Fruit fly (Drosophila melanogaster) whole organism, embryonic: Measurements from ENCODE around the gene CG43136.
A peak's percentile ranks its signal among the peaks of the same experiment; 100 is the strongest.

Experiments used
- Aef1 ChIP-seq: fragments of 200-800 bp; sonication (Bioruptor generic); IDR thresholded peaks from 3 replicates; pipeline ENCODE4 v1.3.6; 2022; ENCODE audit warnings: missing biosample characterization, missing genetic modification characterization
- Bdp1 ChIP-seq: fragments of 200-800 bp; sonication (Bioruptor generic); optimal IDR thresholded peaks from 3 replicates; lab custom pipeline; 2016; ENCODE audit warnings: missing biosample characterization, missing genetic modification characterization
- CG12071 ChIP-seq: fragments of 200-800 bp; sonication (Bioruptor generic); optimal IDR thresholded peaks from 3 replicates; lab custom pipeline; 2018; ENCODE audit warnings: missing biosample characterization, mild to moderate bottlenecking, missing genetic modification characterization
- CG12104 ChIP-seq: fragments of 200-800 bp; sonication (Bioruptor generic); optimal IDR thresholded peaks from 3 replicates; lab custom pipeline; 2016; ENCODE audit warnings: missing biosample characterization, missing genetic modification characterization
- CG13123 ChIP-seq: fragments of 200-800 bp; sonication (Bioruptor generic); optimal IDR thresholded peaks from 2 replicates; lab custom pipeline; 2016; ENCODE audit warnings: missing biosample characterization, missing genetic modification characterization
- CG14965 ChIP-seq: fragments of 200-800 bp; sonication (Bioruptor generic); optimal IDR thresholded peaks from 2 replicates; lab custom pipeline; 2016; ENCODE audit warnings: missing biosample characterization, missing genetic modification characterization, borderline replicate concordance
- CG1602 ChIP-seq: fragments of 200-800 bp; sonication (Bioruptor generic); optimal IDR thresholded peaks from 3 replicates; lab custom pipeline; 2016; ENCODE audit warnings: missing biosample characterization, missing genetic modification characterization
- CG17612 ChIP-seq: fragments of 200-800 bp; sonication (Bioruptor generic); IDR thresholded peaks from 2 replicates; pipeline ENCODE4 v1.3.6; 2022; ENCODE audit warnings: missing biosample characterization, missing genetic modification characterization
- CG17912 ChIP-seq: fragments of 200-800 bp; sonication (Bioruptor generic); optimal IDR thresholded peaks from 2 replicates; lab custom pipeline; 2018; ENCODE audit warnings: missing biosample characterization, mild to moderate bottlenecking, missing genetic modification characterization
- CG2120 ChIP-seq: fragments of 200-800 bp; sonication (Bioruptor generic); optimal IDR thresholded peaks from 3 replicates; lab custom pipeline; 2016; ENCODE audit warnings: missing biosample characterization, missing genetic modification characterization
- CG2678 ChIP-seq: fragments of 200-800 bp; sonication (Bioruptor generic); optimal IDR thresholded peaks from 3 replicates; lab custom pipeline; 2019; ENCODE audit warnings: missing biosample characterization, mild to moderate bottlenecking, missing genetic modification characterization, moderate library complexity
- CG3163 ChIP-seq: fragments of 200-800 bp; sonication (Bioruptor generic); optimal IDR thresholded peaks from 3 replicates; lab custom pipeline; 2016; ENCODE audit warnings: missing biosample characterization, missing genetic modification characterization
- CG34224 ChIP-seq: fragments of 200-800 bp; sonication (Bioruptor generic); IDR thresholded peaks from 3 replicates; pipeline ENCODE4 v1.3.6; 2022; ENCODE audit warnings: missing biosample characterization, missing genetic modification characterization; ENCODE audit not compliant: partially characterized antibody
- CG4282 ChIP-seq: fragments of 200-800 bp; sonication (Bioruptor generic); optimal IDR thresholded peaks from 2 replicates; lab custom pipeline; 2016; ENCODE audit warnings: missing biosample characterization, missing genetic modification characterization
- CG4820 ChIP-seq: fragments of 200-800 bp; sonication (Bioruptor generic); optimal IDR thresholded peaks from 3 replicates; lab custom pipeline; 2016; ENCODE audit warnings: missing biosample characterization, missing genetic modification characterization
- CG5180 ChIP-seq: fragments of 200-800 bp; sonication (Bioruptor generic); optimal IDR thresholded peaks from 3 replicates; lab custom pipeline; 2017; ENCODE audit warnings: missing biosample characterization, missing genetic modification characterization, mild to moderate bottlenecking, moderate library complexity, missing genetic modification reagents
- CG6175 ChIP-seq: fragments of 200-800 bp; sonication (Bioruptor generic); IDR thresholded peaks from 3 replicates; pipeline ENCODE4 v1.3.6; 2022; ENCODE audit warnings: missing biosample characterization, missing genetic modification characterization
- CG6683 ChIP-seq: fragments of 200-800 bp; sonication (Bioruptor generic); optimal IDR thresholded peaks from 2 replicates; lab custom pipeline; 2017; ENCODE audit warnings: missing biosample characterization, mild to moderate bottlenecking, missing genetic modification characterization, missing genetic modification reagents
- CG6765 ChIP-seq: fragments of 200-800 bp; sonication (Bioruptor generic); optimal IDR thresholded peaks from 3 replicates; lab custom pipeline; 2017; ENCODE audit warnings: missing biosample characterization, mild to moderate bottlenecking, missing genetic modification characterization
- CG6791 ChIP-seq: fragments of 200-800 bp; sonication (Bioruptor generic); IDR thresholded peaks from 3 replicates; pipeline ENCODE4 v1.3.6; 2022; ENCODE audit warnings: missing biosample characterization, missing genetic modification characterization; ENCODE audit not compliant: partially characterized antibody
- CG7963 ChIP-seq: fragments of 200-800 bp; sonication (Bioruptor generic); IDR thresholded peaks from 3 replicates; pipeline ENCODE4 v1.3.6; 2022; ENCODE audit warnings: missing biosample characterization, missing genetic modification characterization; ENCODE audit not compliant: partially characterized antibody
- CG9876 ChIP-seq: fragments of 200-800 bp; sonication (Bioruptor generic); optimal IDR thresholded peaks from 2 replicates; lab custom pipeline; 2016; ENCODE audit warnings: missing biosample characterization, missing genetic modification characterization
- CG9932 ChIP-seq: fragments of 200-800 bp; sonication (Bioruptor generic); IDR thresholded peaks from 2 replicates; pipeline ENCODE4 v1.3.6; 2022; ENCODE audit warnings: missing biosample characterization, missing genetic modification characterization
- D19B ChIP-seq: fragments of 200-800 bp; sonication (Bioruptor generic); optimal IDR thresholded peaks from 2 replicates; lab custom pipeline; 2017; ENCODE audit warnings: missing biosample characterization, mild to moderate bottlenecking, missing genetic modification characterization
- HHEX ChIP-seq: fragments of 200-800 bp; sonication (Bioruptor generic); optimal IDR thresholded peaks from 3 replicates; lab custom pipeline; 2017; ENCODE audit warnings: missing biosample characterization, mild to moderate bottlenecking, missing genetic modification characterization, missing genetic modification reagents
- HmgD ChIP-seq: fragments of 200-800 bp; sonication (Bioruptor generic); optimal IDR thresholded peaks from 3 replicates; lab custom pipeline; 2016; ENCODE audit warnings: missing biosample characterization, missing genetic modification characterization
- Hr3 ChIP-seq: fragments of 200-800 bp; sonication (Bioruptor generic); optimal IDR thresholded peaks from 3 replicates; lab custom pipeline; 2016; ENCODE audit warnings: missing biosample characterization, missing genetic modification characterization
- Hr51 ChIP-seq, 2 experiments: fragments of 200-800 bp; sonication (Bioruptor generic); optimal IDR thresholded peaks; 2 replicates in 1 of 2; 3 replicates in 1 of 2; lab custom pipeline; 2016 to 2018; ENCODE audit warnings: missing biosample characterization in 2 of 2, missing genetic modification characterization in 2 of 2, mild to moderate bottlenecking in 1 of 2, moderate library complexity in 1 of 2
- Med ChIP-seq: fragments of 200-800 bp; sonication (Bioruptor generic); peaks from one replicate; lab custom pipeline; 2016; ENCODE audit warnings: missing biosample characterization, missing genetic modification characterization, mild to moderate bottlenecking, inconsistent platforms, moderate library complexity
- NC2α ChIP-seq: fragments of 200-800 bp; sonication (Bioruptor generic); optimal IDR thresholded peaks from 2 replicates; lab custom pipeline; 2016; ENCODE audit warnings: missing biosample characterization, missing genetic modification characterization
- Ptx1 ChIP-seq: fragments of 200-800 bp; sonication (Bioruptor generic); IDR thresholded peaks from 2 replicates; pipeline ENCODE4 v1.3.6; 2022; ENCODE audit warnings: missing biosample characterization, missing genetic modification characterization
- Tbp ChIP-seq: fragments of >200 bp; optimal IDR thresholded peaks from 2 replicates; lab custom pipeline; 2018; ENCODE audit warnings: missing biosample characterization, missing genetic modification characterization
- bowl ChIP-seq: fragments of 200-800 bp; sonication (Bioruptor generic); IDR thresholded peaks from 2 replicates; pipeline ENCODE4 v1.3.6; 2022; ENCODE audit warnings: missing biosample characterization, missing genetic modification characterization
- cas ChIP-seq: fragments of 200-800 bp; sonication (Bioruptor generic); IDR thresholded peaks from 2 replicates; pipeline ENCODE4 v1.3.6; 2022; ENCODE audit warnings: missing biosample characterization, missing genetic modification characterization
- cwo ChIP-seq: fragments of 200-800 bp; sonication (Bioruptor generic); optimal IDR thresholded peaks from 3 replicates; lab custom pipeline; 2017; ENCODE audit warnings: missing biosample characterization, missing genetic modification characterization, mild to moderate bottlenecking, moderate library complexity, missing genetic modification reagents
- dan ChIP-seq: fragments of 200-800 bp; sonication (Bioruptor generic); IDR thresholded peaks from 2 replicates; pipeline ENCODE4 v1.3.6; 2022; ENCODE audit warnings: missing biosample characterization, missing genetic modification characterization
- gce ChIP-seq: fragments of 200-800 bp; sonication (Bioruptor generic); IDR thresholded peaks from 3 replicates; pipeline ENCODE4 v1.3.6; 2022; ENCODE audit warnings: missing biosample characterization, missing genetic modification characterization
- gcm ChIP-seq: fragments of 200-800 bp; sonication (Bioruptor generic); optimal IDR thresholded peaks from 2 replicates; lab custom pipeline; 2019; ENCODE audit warnings: missing biosample characterization, mild to moderate bottlenecking, missing genetic modification characterization, moderate library complexity
- gro ChIP-seq: fragments of 200-800 bp; sonication (Bioruptor generic); optimal IDR thresholded peaks from 2 replicates; lab custom pipeline; 2016; ENCODE audit warnings: missing biosample characterization, missing genetic modification characterization
- klu ChIP-seq: fragments of 200-800 bp; sonication (Bioruptor generic); IDR thresholded peaks from 2 replicates; pipeline ENCODE4 v1.3.6; 2022; ENCODE audit warnings: missing biosample characterization, missing genetic modification characterization
- lilli ChIP-seq: fragments of 200-800 bp; sonication (Bioruptor generic); optimal IDR thresholded peaks from 3 replicates; lab custom pipeline; 2016; ENCODE audit warnings: missing biosample characterization, missing genetic modification characterization
- mld ChIP-seq: fragments of 200-800 bp; sonication (Bioruptor generic); IDR thresholded peaks from 3 replicates; pipeline ENCODE4 v1.3.6; 2022; ENCODE audit warnings: missing biosample characterization, missing genetic modification characterization; ENCODE audit not compliant: partially characterized antibody
- nom ChIP-seq: fragments of 200-800 bp; sonication (Bioruptor generic); optimal IDR thresholded peaks from 2 replicates; lab custom pipeline; 2017; ENCODE audit warnings: missing biosample characterization, missing genetic modification characterization, mild to moderate bottlenecking, moderate library complexity, missing genetic modification reagents
- odd ChIP-seq: fragments of 200-800 bp; sonication (Bioruptor generic); optimal IDR thresholded peaks from 2 replicates; lab custom pipeline; 2017; ENCODE audit warnings: missing biosample characterization, mild to moderate bottlenecking, missing genetic modification characterization
- otp ChIP-seq: fragments of 200-800 bp; sonication (Bioruptor generic); IDR thresholded peaks from 3 replicates; pipeline ENCODE4, ENCODE4 v1.3.6; 2022; ENCODE audit warnings: missing biosample characterization, missing genetic modification characterization
- sqz ChIP-seq: fragments of 200-800 bp; sonication (Bioruptor generic); optimal IDR thresholded peaks from 3 replicates; lab custom pipeline; 2018; ENCODE audit warnings: missing biosample characterization, mild to moderate bottlenecking, missing genetic modification characterization
- tgo ChIP-seq: fragments of 200-800 bp; sonication (Bioruptor generic); IDR thresholded peaks from 3 replicates; pipeline ENCODE4 v1.3.6; 2022; ENCODE audit warnings: missing biosample characterization, missing genetic modification characterization
- tup ChIP-seq: fragments of 200-800 bp; sonication (Bioruptor generic); optimal IDR thresholded peaks from 2 replicates; lab custom pipeline; 2016; ENCODE audit warnings: missing biosample characterization, mild to moderate bottlenecking, missing genetic modification characterization, moderate library complexity

CG43136 gene

DNA sequence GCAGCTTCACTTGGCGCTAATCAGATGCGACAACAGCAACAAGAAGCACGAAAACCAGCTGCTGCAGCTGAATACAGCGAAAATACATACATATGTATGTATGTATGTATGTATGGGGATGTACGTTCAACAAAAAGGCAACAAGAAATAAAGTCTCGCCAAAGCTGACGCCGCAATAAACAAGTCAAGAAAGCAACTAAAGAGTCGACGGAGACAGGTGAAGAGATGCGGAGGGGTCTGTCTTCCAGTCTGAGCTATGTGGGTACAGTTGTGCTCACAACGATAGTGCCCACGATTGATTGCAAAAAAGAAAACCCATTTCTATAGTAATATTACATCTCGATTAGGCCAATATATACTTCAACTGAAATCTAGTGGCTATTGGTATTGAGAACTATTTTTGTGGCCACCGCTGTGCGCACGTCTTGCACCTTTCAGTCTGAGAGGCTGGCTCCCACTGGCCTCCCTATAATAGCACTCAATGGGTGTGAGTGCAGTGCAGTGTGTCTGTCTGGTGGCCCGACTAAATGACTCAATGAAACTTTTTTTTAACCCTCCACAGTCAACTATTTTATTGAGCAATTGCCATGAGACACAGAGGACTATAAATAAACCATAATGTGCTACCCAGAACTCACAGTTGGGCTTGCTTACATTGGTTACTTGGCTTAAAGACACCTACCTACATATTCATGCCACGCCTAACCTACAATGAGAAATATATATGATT lies 42.4 kb downstream of the CG43136 start (continued):
- peak; percentile 48 for TF ChIP-seq D19B (GFP tag; lab: Kevin White, UChicago)
- peak; percentile 83 for TF ChIP-seq CG13123 (GFP tag; lab: Kevin White, UChicago)
- TF ChIP-seq CG5180 (GFP tag; lab: Kevin White, UChicago) = peak; percentile 80
- peak; percentile 69 for TF ChIP-seq dan
- TF ChIP-seq CG3163 (GFP tag; lab: Kevin White, UChicago) = peak; percentile 67
- TF ChIP-seq CG6791 (GFP tag; lab: Robert Waterston, UW) = no peak
- peak; percentile 87 for TF ChIP-seq sqz (GFP tag; lab: Kevin White, UChicago)
- TF ChIP-seq tup (GFP tag; lab: Kevin White, UChicago) = peak; percentile 88
- peak; percentile 92 for TF ChIP-seq Ptx1 (GFP tag; lab: Robert Waterston, UW)
- TF ChIP-seq Aef1 (GFP tag; lab: Robert Waterston, UW) = peak; percentile 86
- TF ChIP-seq CG17612 (GFP tag; lab: Robert Waterston, UW) = peak; percentile 81
- TF ChIP-seq nom (GFP tag; lab: Kevin White, UChicago) = peak; percentile 99
- peak; percentile 70 for TF ChIP-seq CG9876 (GFP tag; lab: Kevin White, UChicago)
- no peak for TF ChIP-seq CG7963 (GFP tag; lab: Robert Waterston, UW)
- TF ChIP-seq CG2678 (tag; lab: Kevin White, UChicago) = peak; percentile 88
- TF ChIP-seq gro (GFP tag; lab: Kevin White, UChicago) = peak; percentile 52
- TF ChIP-seq HHEX (GFP tag; lab: Kevin White, UChicago) = peak; percentile 81
- peak; percentile 71; the same call in 2 of the 3 replicates for TF ChIP-seq CG6175 (GFP tag; lab: Robert Waterston, UW)
- TF ChIP-seq mld (GFP tag; lab: Robert Waterston, UW) = no peak
- TF ChIP-seq CG6683 = peak; percentile 57
- TF ChIP-seq CG2120 (GFP tag; lab: Kevin White, UChicago) = peak; percentile 72
- TF ChIP-seq CG1602 = peak; percentile 83
- peak; percentile 78 for TF ChIP-seq NC2α
- TF ChIP-seq CG17912 (GFP tag; lab: Kevin White, UChicago) = no peak
- peak; percentile 93 for TF ChIP-seq gce (GFP tag; lab: Robert Waterston, UW)
- TF ChIP-seq Hr51 (GFP tag; optimal IDR thresholded peaks at IDR 0.05; lab: Kevin White, UChicago) = peak; percentile 67 to 88
- TF ChIP-seq CG14965 (GFP tag; lab: Kevin White, UChicago) = peak; percentile 75
- TF ChIP-seq CG34224 = no peak
- peak; percentile 93 for TF ChIP-seq CG4820
- TF ChIP-seq otp (GFP tag; lab: Robert Waterston, UW) = peak; percentile 96
- peak; percentile 74 for TF ChIP-seq klu
- peak; percentile 55 for TF ChIP-seq CG4282 (GFP tag; lab: Kevin White, UChicago)
- peak; percentile 83 for TF ChIP-seq odd (GFP tag; lab: Kevin White, UChicago)
- peak; percentile 77 for TF ChIP-seq HmgD
- peak; percentile 75 for TF ChIP-seq CG9932 (GFP tag; lab: Robert Waterston, UW)
- peak; percentile 90 for TF ChIP-seq CG12071 (GFP tag; lab: Kevin White, UChicago)
- TF ChIP-seq CG12104 = peak; percentile 75
- peak; percentile 79 for TF ChIP-seq gcm (GFP tag; lab: Kevin White, UChicago)
- TF ChIP-seq Tbp (GFP tag; lab: Kevin White, UChicago) = no peak
- peak; percentile 88 for TF ChIP-seq tgo (GFP tag; lab: Robert Waterston, UW)
- peak; percentile 73 for TF ChIP-seq cwo (GFP tag; lab: Kevin White, UChicago)
- TF ChIP-seq Med = peak; percentile 99
- peak; percentile 53; the same call in 1 of the 2 replicates for TF ChIP-seq cas (GFP tag; lab: Robert Waterston, UW)
- TF ChIP-seq Bdp1 (GFP tag; lab: Kevin White, UChicago) = peak; percentile 67
- peak; percentile 85 for TF ChIP-seq bowl (GFP tag; lab: Robert Waterston, UW)
- peak; percentile 87 for TF ChIP-seq Hr3
- TF ChIP-seq lilli (GFP tag; lab: Kevin White, UChicago) = peak; percentile 79
- TF ChIP-seq CG6765 (GFP tag; lab: Kevin White, UChicago) = peak; percentile 29
